Fruit fly (Drosophila melanogaster) whole organism, prepupa: Measurements from ENCODE around the gene Polr3G.

Experiments used
- CG10631 ChIP-seq: fragments of 200-800 bp; sonication (Bioruptor generic); optimal IDR thresholded peaks from 2 replicates; lab custom pipeline; 2016; ENCODE audit warnings: missing biosample characterization, missing genetic modification characterization
- CG10669 ChIP-seq: fragments of 200-800 bp; sonication (Bioruptor generic); optimal IDR thresholded peaks from 3 replicates; lab custom pipeline; 2018; ENCODE audit warnings: missing biosample characterization, mild to moderate bottlenecking, missing genetic modification characterization, moderate library complexity
- CG15336 ChIP-seq: fragments of 200-800 bp; sonication (Bioruptor generic); IDR thresholded peaks from 2 replicates; pipeline ENCODE4 v1.3.6; 2022; ENCODE audit warnings: missing biosample characterization, missing genetic modification characterization
- CG1621 ChIP-seq: fragments of 200-800 bp; sonication (Bioruptor generic); optimal IDR thresholded peaks from 3 replicates; lab custom pipeline; 2018; ENCODE audit warnings: missing biosample characterization, mild to moderate bottlenecking, missing genetic modification characterization
- CG32006 ChIP-seq: fragments of 200-800 bp; sonication (Bioruptor generic); optimal IDR thresholded peaks from 3 replicates; lab custom pipeline; 2017; ENCODE audit warnings: missing biosample characterization, mild to moderate bottlenecking, missing genetic modification characterization
- CG34406 ChIP-seq: fragments of 200-800 bp; sonication (Bioruptor generic); optimal IDR thresholded peaks from 3 replicates; lab custom pipeline; 2016; ENCODE audit warnings: missing biosample characterization, missing genetic modification characterization
- CG4318 ChIP-seq: fragments of 200-800 bp; sonication (Bioruptor generic); optimal IDR thresholded peaks from 3 replicates; lab custom pipeline; 2017; ENCODE audit warnings: missing biosample characterization, mild to moderate bottlenecking, missing genetic modification characterization
- CG6163 ChIP-seq: fragments of 200-800 bp; sonication (Bioruptor generic); IDR thresholded peaks from 3 replicates; pipeline ENCODE4 v1.3.6; 2022; ENCODE audit warnings: missing biosample characterization, missing genetic modification characterization
- CG6792 ChIP-seq: fragments of 200-800 bp; sonication (Bioruptor generic); optimal IDR thresholded peaks from 3 replicates; lab custom pipeline; 2016; ENCODE audit warnings: missing biosample characterization, missing genetic modification characterization
- CG6808 ChIP-seq: fragments of 200-800 bp; sonication (Bioruptor generic); optimal IDR thresholded peaks from 3 replicates; lab custom pipeline; 2017; ENCODE audit warnings: missing biosample characterization, missing genetic modification characterization, mild to moderate bottlenecking, moderate library complexity, missing genetic modification reagents
- CG6854 ChIP-seq: fragments of 200-800 bp; sonication (Bioruptor generic); optimal IDR thresholded peaks from 2 replicates; lab custom pipeline; 2017; ENCODE audit warnings: missing biosample characterization, mild to moderate bottlenecking, missing genetic modification characterization
- CG7368 ChIP-seq: fragments of 200-800 bp; sonication (Bioruptor generic); optimal IDR thresholded peaks from 3 replicates; lab custom pipeline; 2016; ENCODE audit warnings: missing biosample characterization, missing genetic modification characterization
- CG8319 ChIP-seq: fragments of 200-800 bp; sonication (Bioruptor generic); optimal IDR thresholded peaks from 3 replicates; lab custom pipeline; 2016; ENCODE audit warnings: missing biosample characterization, missing genetic modification characterization
- CG8632 ChIP-seq: fragments of 200-800 bp; sonication (Bioruptor generic); optimal IDR thresholded peaks from 3 replicates; lab custom pipeline; 2016; ENCODE audit warnings: missing biosample characterization, missing genetic modification characterization
- CG9139 ChIP-seq: fragments of 200-800 bp; sonication (Bioruptor generic); optimal IDR thresholded peaks from 3 replicates; lab custom pipeline; 2017; ENCODE audit warnings: missing biosample characterization, mild to moderate bottlenecking, missing genetic modification characterization
- Eip78C ChIP-seq: fragments of 200-800 bp; sonication (Bioruptor generic); peaks from one replicate; lab custom pipeline; 2016; ENCODE audit warnings: missing biosample characterization, missing genetic modification characterization
- Eip93F ChIP-seq: fragments of 200-800 bp; sonication (Bioruptor generic); optimal IDR thresholded peaks from 2 replicates; lab custom pipeline; 2016; ENCODE audit warnings: missing biosample characterization, mild to moderate bottlenecking, missing genetic modification characterization
- Ets21C ChIP-seq: fragments of 200-800 bp; sonication (Bioruptor generic); optimal IDR thresholded peaks from 3 replicates; lab custom pipeline; 2016; ENCODE audit warnings: missing biosample characterization, missing genetic modification characterization
- Gug ChIP-seq: fragments of 200-800 bp; sonication (Bioruptor generic); IDR thresholded peaks from 2 replicates; pipeline ENCODE4 v1.3.6; 2022; ENCODE audit warnings: missing biosample characterization, missing genetic modification characterization
- Hr38 ChIP-seq: sonication (Bioruptor generic); optimal IDR thresholded peaks from 2 replicates; lab custom pipeline; 2016; ENCODE audit warnings: missing biosample characterization, missing genetic modification characterization
- Hr39 ChIP-seq: fragments of 200-800 bp; sonication (Bioruptor generic); optimal IDR thresholded peaks from 2 replicates; lab custom pipeline; 2016; ENCODE audit warnings: missing biosample characterization, missing genetic modification characterization
- Hr4 ChIP-seq: fragments of 200-800 bp; sonication (Bioruptor generic); optimal IDR thresholded peaks from 3 replicates; lab custom pipeline; 2016; ENCODE audit warnings: missing biosample characterization, missing genetic modification characterization
- Lpt ChIP-seq: fragments of 200-800 bp; sonication (Bioruptor generic); optimal IDR thresholded peaks from 3 replicates; lab custom pipeline; 2016; ENCODE audit warnings: missing biosample characterization, missing genetic modification characterization
- Smox ChIP-seq: fragments of 200-800 bp; sonication (Bioruptor generic); optimal IDR thresholded peaks from 3 replicates; lab custom pipeline; 2016; ENCODE audit warnings: missing biosample characterization, missing genetic modification characterization
- Sox102F ChIP-seq: fragments of 200-800 bp; sonication (Bioruptor generic); optimal IDR thresholded peaks from 2 replicates; lab custom pipeline; 2016; ENCODE audit warnings: missing biosample characterization, mild to moderate bottlenecking, missing genetic modification characterization
- Sox14 ChIP-seq: fragments of 200-800 bp; sonication (Bioruptor generic); optimal IDR thresholded peaks from 3 replicates; lab custom pipeline; 2016; ENCODE audit warnings: missing biosample characterization, missing genetic modification characterization
- Sox15 ChIP-seq: fragments of 200-800 bp; sonication (Bioruptor generic); optimal IDR thresholded peaks from 3 replicates; lab custom pipeline; 2016; ENCODE audit warnings: missing biosample characterization, missing genetic modification characterization
- achi ChIP-seq: fragments of 200-800 bp; sonication (Bioruptor generic); optimal IDR thresholded peaks from 3 replicates; lab custom pipeline; 2016; ENCODE audit warnings: missing biosample characterization, missing genetic modification characterization
- acj6 ChIP-seq: fragments of 200-800 bp; sonication (Bioruptor generic); optimal IDR thresholded peaks from 3 replicates; lab custom pipeline; 2016; ENCODE audit warnings: missing biosample characterization, missing genetic modification characterization
- dac ChIP-seq: fragments of 200-800 bp; sonication (Bioruptor generic); optimal IDR thresholded peaks from 2 replicates; lab custom pipeline; 2017; ENCODE audit warnings: missing biosample characterization, mild to moderate bottlenecking, missing genetic modification characterization
- eg ChIP-seq: fragments of 200-800 bp; sonication (Bioruptor generic); IDR thresholded peaks from 3 replicates; pipeline ENCODE4 v1.3.6; 2022; ENCODE audit warnings: missing biosample characterization, missing genetic modification characterization
- esn ChIP-seq: fragments of 200-800 bp; sonication (Bioruptor generic); optimal IDR thresholded peaks from 2 replicates; lab custom pipeline; 2016; ENCODE audit warnings: missing biosample characterization, mild to moderate bottlenecking, missing genetic modification characterization, moderate library complexity
- fd59A ChIP-seq: fragments of 200-800 bp; sonication (Bioruptor generic); optimal IDR thresholded peaks from 2 replicates; lab custom pipeline; 2017; ENCODE audit warnings: missing biosample characterization, mild to moderate bottlenecking, missing genetic modification characterization, missing genetic modification reagents
- fd85E ChIP-seq: fragments of 200-800 bp; sonication (Bioruptor generic); optimal IDR thresholded peaks from 3 replicates; lab custom pipeline; 2016; ENCODE audit warnings: missing biosample characterization, missing genetic modification characterization
- fkh ChIP-seq: fragments of 200-800 bp; sonication (Bioruptor generic); optimal IDR thresholded peaks from 3 replicates; lab custom pipeline; 2017; ENCODE audit warnings: missing biosample characterization, mild to moderate bottlenecking, missing genetic modification characterization, moderate library complexity
- pdm3 ChIP-seq: fragments of 200-800 bp; sonication (Bioruptor generic); optimal IDR thresholded peaks from 3 replicates; lab custom pipeline; 2016; ENCODE audit warnings: missing biosample characterization, missing genetic modification characterization
- salr ChIP-seq, 2 experiments: fragments of 200-800 bp; sonication (Bioruptor generic); optimal IDR thresholded peaks; 3 replicates each; lab custom pipeline; 2016 to 2018; ENCODE audit warnings: missing biosample characterization in 2 of 2, missing genetic modification characterization in 2 of 2, mild to moderate bottlenecking in 1 of 2
- ss ChIP-seq, 2 experiments: fragments of 200-800 bp; sonication (Bioruptor generic); optimal IDR thresholded peaks; 2 replicates in 1 of 2; 3 replicates in 1 of 2; lab custom pipeline; 2017 to 2018; ENCODE audit warnings: mild to moderate bottlenecking in 2 of 2, missing biosample characterization in 2 of 2, missing genetic modification characterization in 2 of 2, moderate library complexity in 1 of 2
- svp ChIP-seq: fragments of 200-800 bp; sonication (Bioruptor generic); peaks from one replicate; lab custom pipeline; 2016; ENCODE audit warnings: missing biosample characterization, missing genetic modification characterization
- topi ChIP-seq: fragments of 200-800 bp; sonication (Bioruptor generic); optimal IDR thresholded peaks from 3 replicates; lab custom pipeline; 2016; ENCODE audit warnings: missing biosample characterization, missing genetic modification characterization
- vri ChIP-seq: fragments of 200-800 bp; sonication (Bioruptor generic); optimal IDR thresholded peaks from 3 replicates; lab custom pipeline; 2016; ENCODE audit warnings: missing biosample characterization, mild to moderate bottlenecking, missing genetic modification characterization

The Polr3G gene

dm6 chr3L:17420610-17421194 lies 6.2 kb downstream of the Polr3G start (continued):
- peak; percentile 88 for TF ChIP-seq CG6792 (GFP tag; lab: Kevin White, UChicago)
- TF ChIP-seq Hr39, result peak; percentile 82
- TF ChIP-seq Eip93F, result peak; percentile 58
- peak; percentile 50 for TF ChIP-seq CG4318 (GFP tag; lab: Kevin White, UChicago)
- TF ChIP-seq fd59A (GFP tag; lab: Kevin White, UChicago), result peak; percentile 83
- peak; percentile 81 for TF ChIP-seq Smox (GFP tag; lab: Kevin White, UChicago)
- peak; percentile 88 for TF ChIP-seq topi (GFP tag; lab: Kevin White, UChicago)
- TF ChIP-seq Lpt (GFP tag; lab: Kevin White, UChicago), result peak; percentile 14
- TF ChIP-seq eg (GFP tag; lab: Robert Waterston, UW), result 0 out of 3 replicates have a peak, but pooled peaks have one; percentile 13
- TF ChIP-seq vri (GFP tag; lab: Kevin White, UChicago), result peak; percentile 47
- TF ChIP-seq CG9139 (GFP tag; lab: Kevin White, UChicago), result peak; percentile 58
- TF ChIP-seq CG8319, result peak; percentile 75
- peak; percentile 75 for TF ChIP-seq CG10669 (GFP tag; lab: Kevin White, UChicago)
- TF ChIP-seq esn (GFP tag; lab: Kevin White, UChicago), result peak; percentile 89
- TF ChIP-seq CG10631 (GFP tag; lab: Kevin White, UChicago), result peak; percentile 83
- TF ChIP-seq pdm3 (GFP tag; lab: Kevin White, UChicago), result peak; percentile 85
- TF ChIP-seq fd85E (GFP tag; lab: Kevin White, UChicago), result peak; percentile 28
- TF ChIP-seq dac (GFP tag; lab: Kevin White, UChicago), result peak; percentile 14
- peak; percentile 14 to 76 for TF ChIP-seq salr (GFP tag; optimal IDR thresholded peaks at IDR 0.05; lab: Kevin White, UChicago)
- peak; percentile 84 for TF ChIP-seq CG34406 (GFP tag; lab: Kevin White, UChicago)
- peak; percentile 77 for TF ChIP-seq Sox15
- TF ChIP-seq CG1621 (tag; lab: Kevin White, UChicago), result peak; percentile 48
- TF ChIP-seq Ets21C (GFP tag; lab: Kevin White, UChicago), result peak; percentile 81
- TF ChIP-seq CG32006 (GFP tag; lab: Kevin White, UChicago), result peak; percentile 68
- TF ChIP-seq fkh (GFP tag; lab: Kevin White, UChicago), result no peak
- TF ChIP-seq achi, result peak; percentile 84

- TF ChIP-seq CG32006 (GFP tag; lab: Kevin White, UChicago) (no peak), CG6808 (GFP tag; lab: Kevin White, UChicago) (no peak), Eip78C (peak; percentile 37), CG9139 (GFP tag; lab: Kevin White, UChicago) (no peak), fd59A (GFP tag; lab: Kevin White, UChicago) (no peak), CG6163 (GFP tag; lab: Robert Waterston, UW) (0 out of 3 replicates have a peak, but pooled peaks have one; percentile 36), eg (GFP tag; lab: Robert Waterston, UW) (0 out of 3 replicates have a peak, but pooled peaks have one; percentile 7), fkh (GFP tag; lab: Kevin White, UChicago) (peak; percentile 81), ss (GFP tag; optimal IDR thresholded peaks at IDR 0.05; lab: Kevin White, UChicago) (no peak), Lpt (GFP tag; lab: Kevin White, UChicago) (no peak), Sox14 (GFP tag; lab: Kevin White, UChicago) (no peak), Ets21C (GFP tag; lab: Kevin White, UChicago) (no peak), Hr38 (GFP tag; lab: Kevin White, UChicago) (no peak), CG4318 (GFP tag; lab: Kevin White, UChicago) (no peak), CG10631 (GFP tag; lab: Kevin White, UChicago) (no peak)
Measured at dm6 chr3L:17419103-17419741, 7.7 kb downstream of the Polr3G start.

dm6 chr3L:17415967-17416749 lies 10.8 kb downstream of the Polr3G start:
- TF ChIP-seq Gug (GFP tag; lab: Robert Waterston, UW) (no peak), CG6792 (GFP tag; lab: Kevin White, UChicago) (peak; percentile 61), svp (peak; percentile 74), fkh (GFP tag; lab: Kevin White, UChicago) (peak; percentile 11), CG10631 (GFP tag; lab: Kevin White, UChicago) (peak; percentile 64), CG8632 (GFP tag; lab: Kevin White, UChicago) (peak; percentile 71), acj6 (GFP tag; lab: Kevin White, UChicago) (peak; percentile 73), Sox102F (GFP tag; lab: Kevin White, UChicago) (peak; percentile 20), fd85E (GFP tag; lab: Kevin White, UChicago) (no peak), CG9139 (GFP tag; lab: Kevin White, UChicago) (peak; percentile 75), Hr38 (GFP tag; lab: Kevin White, UChicago) (no peak), dac (GFP tag; lab: Kevin White, UChicago) (no peak), CG32006 (GFP tag; lab: Kevin White, UChicago) (peak; percentile 42), Lpt (GFP tag; lab: Kevin White, UChicago) (no peak), CG15336 (GFP tag; lab: Robert Waterston, UW) (no peak), CG6163 (GFP tag; lab: Robert Waterston, UW) (peak; percentile 80), Hr39 (peak; percentile 16), pdm3 (GFP tag; lab: Kevin White, UChicago) (peak; percentile 75), CG7368 (GFP tag; lab: Kevin White, UChicago) (peak; percentile 70), CG6854 (GFP tag; lab: Kevin White, UChicago) (no peak), Hr4 (peak; percentile 12)
